Fruit fly (Drosophila melanogaster) whole organism, prepupa: ENCODE results near the gene CG2202.

Experiments
- Blimp-1 ChIP-seq: fragments of 200-800 bp; sonication (Bioruptor generic); optimal IDR thresholded peaks from 3 replicates; lab custom pipeline; 2017; ENCODE audit warnings: missing biosample characterization, missing genetic modification characterization, mild to moderate bottlenecking, moderate library complexity, missing genetic modification reagents
- CG10631 ChIP-seq: fragments of 200-800 bp; sonication (Bioruptor generic); optimal IDR thresholded peaks from 2 replicates; lab custom pipeline; 2016; ENCODE audit warnings: missing biosample characterization, missing genetic modification characterization
- CG11762 ChIP-seq: fragments of 200-800 bp; sonication (Bioruptor generic); optimal IDR thresholded peaks from 3 replicates; lab custom pipeline; 2016; ENCODE audit warnings: missing biosample characterization, missing genetic modification characterization; ENCODE audit not compliant: insufficient read depth
- CG15336 ChIP-seq: fragments of 200-800 bp; sonication (Bioruptor generic); IDR thresholded peaks from 2 replicates; pipeline ENCODE4 v1.3.6; 2022; ENCODE audit warnings: missing biosample characterization, missing genetic modification characterization
- CG1621 ChIP-seq: fragments of 200-800 bp; sonication (Bioruptor generic); optimal IDR thresholded peaks from 3 replicates; lab custom pipeline; 2018; ENCODE audit warnings: missing biosample characterization, mild to moderate bottlenecking, missing genetic modification characterization
- CG16779 ChIP-seq: fragments of 200-800 bp; sonication (Bioruptor generic); optimal IDR thresholded peaks from 3 replicates; lab custom pipeline; 2017; ENCODE audit warnings: missing biosample characterization, mild to moderate bottlenecking, missing genetic modification characterization
- CG3032 ChIP-seq: fragments of 200-800 bp; optimal IDR thresholded peaks from 2 replicates; lab custom pipeline; 2019; ENCODE audit warnings: missing biosample characterization, mild to moderate bottlenecking, missing genetic modification characterization, moderate library complexity
- CG31627 ChIP-seq: fragments of 200-800 bp; sonication (Bioruptor generic); optimal IDR thresholded peaks from 3 replicates; lab custom pipeline; 2016; ENCODE audit warnings: missing biosample characterization, missing genetic modification characterization
- CG34406 ChIP-seq: fragments of 200-800 bp; sonication (Bioruptor generic); optimal IDR thresholded peaks from 3 replicates; lab custom pipeline; 2016; ENCODE audit warnings: missing biosample characterization, missing genetic modification characterization
- CG3919 ChIP-seq: fragments of 200-800 bp; sonication (Bioruptor generic); optimal IDR thresholded peaks from 3 replicates; lab custom pipeline; 2016; ENCODE audit warnings: missing biosample characterization, missing genetic modification characterization
- CG4318 ChIP-seq: fragments of 200-800 bp; sonication (Bioruptor generic); optimal IDR thresholded peaks from 3 replicates; lab custom pipeline; 2017; ENCODE audit warnings: missing biosample characterization, mild to moderate bottlenecking, missing genetic modification characterization
- CG6276 ChIP-seq: fragments of 200-800 bp; sonication (Bioruptor generic); optimal IDR thresholded peaks from 2 replicates; lab custom pipeline; 2017; ENCODE audit warnings: missing biosample characterization, mild to moderate bottlenecking, missing genetic modification characterization
- CG6792 ChIP-seq: fragments of 200-800 bp; sonication (Bioruptor generic); optimal IDR thresholded peaks from 3 replicates; lab custom pipeline; 2016; ENCODE audit warnings: missing biosample characterization, missing genetic modification characterization
- CG8119 ChIP-seq: fragments of 200-800 bp; sonication (Bioruptor generic); IDR thresholded peaks from 3 replicates; pipeline ENCODE4 v1.3.6; 2022; ENCODE audit warnings: missing biosample characterization, missing genetic modification characterization
- CG9139 ChIP-seq: fragments of 200-800 bp; sonication (Bioruptor generic); optimal IDR thresholded peaks from 3 replicates; lab custom pipeline; 2017; ENCODE audit warnings: missing biosample characterization, mild to moderate bottlenecking, missing genetic modification characterization
- Ets96B ChIP-seq: fragments of 200-800 bp; optimal IDR thresholded peaks from 2 replicates; lab custom pipeline; 2019; ENCODE audit warnings: missing biosample characterization, mild to moderate bottlenecking, missing genetic modification characterization, moderate library complexity
- Hr38 ChIP-seq: sonication (Bioruptor generic); optimal IDR thresholded peaks from 2 replicates; lab custom pipeline; 2016; ENCODE audit warnings: missing biosample characterization, missing genetic modification characterization
- Hr39 ChIP-seq: fragments of 200-800 bp; sonication (Bioruptor generic); optimal IDR thresholded peaks from 2 replicates; lab custom pipeline; 2016; ENCODE audit warnings: missing biosample characterization, missing genetic modification characterization
- Hr4 ChIP-seq: fragments of 200-800 bp; sonication (Bioruptor generic); optimal IDR thresholded peaks from 3 replicates; lab custom pipeline; 2016; ENCODE audit warnings: missing biosample characterization, missing genetic modification characterization
- Met ChIP-seq: fragments of 200-800 bp; sonication (Bioruptor generic); optimal IDR thresholded peaks from 3 replicates; lab custom pipeline; 2016; ENCODE audit warnings: missing biosample characterization, missing genetic modification characterization
- Sox102F ChIP-seq: fragments of 200-800 bp; sonication (Bioruptor generic); optimal IDR thresholded peaks from 2 replicates; lab custom pipeline; 2016; ENCODE audit warnings: missing biosample characterization, mild to moderate bottlenecking, missing genetic modification characterization
- achi ChIP-seq: fragments of 200-800 bp; sonication (Bioruptor generic); optimal IDR thresholded peaks from 3 replicates; lab custom pipeline; 2016; ENCODE audit warnings: missing biosample characterization, missing genetic modification characterization
- dsx ChIP-seq: fragments of 200-800 bp; optimal IDR thresholded peaks from 3 replicates; lab custom pipeline; 2019; ENCODE audit warnings: missing biosample characterization, mild to moderate bottlenecking, missing genetic modification characterization, moderate library complexity; ENCODE audit not compliant: poor library complexity, severe bottlenecking
- fd59A ChIP-seq: fragments of 200-800 bp; sonication (Bioruptor generic); optimal IDR thresholded peaks from 2 replicates; lab custom pipeline; 2017; ENCODE audit warnings: missing biosample characterization, mild to moderate bottlenecking, missing genetic modification characterization, missing genetic modification reagents
- fkh ChIP-seq: fragments of 200-800 bp; sonication (Bioruptor generic); optimal IDR thresholded peaks from 3 replicates; lab custom pipeline; 2017; ENCODE audit warnings: missing biosample characterization, mild to moderate bottlenecking, missing genetic modification characterization, moderate library complexity
- lz ChIP-seq: fragments of 200-800 bp; sonication (Bioruptor generic); optimal IDR thresholded peaks from 3 replicates; lab custom pipeline; 2016; ENCODE audit warnings: missing biosample characterization, missing genetic modification characterization
- net ChIP-seq: fragments of 200-800 bp; sonication (Bioruptor generic); optimal IDR thresholded peaks from 3 replicates; lab custom pipeline; 2016; ENCODE audit warnings: missing biosample characterization, missing genetic modification characterization
- salr ChIP-seq, 2 experiments: fragments of 200-800 bp; sonication (Bioruptor generic); optimal IDR thresholded peaks; 3 replicates each; lab custom pipeline; 2016 to 2018; ENCODE audit warnings: missing biosample characterization in 2 of 2, missing genetic modification characterization in 2 of 2, mild to moderate bottlenecking in 1 of 2
- ss ChIP-seq, 2 experiments: fragments of 200-800 bp; sonication (Bioruptor generic); optimal IDR thresholded peaks; 2 replicates in 1 of 2; 3 replicates in 1 of 2; lab custom pipeline; 2017 to 2018; ENCODE audit warnings: mild to moderate bottlenecking in 2 of 2, missing biosample characterization in 2 of 2, missing genetic modification characterization in 2 of 2, moderate library complexity in 1 of 2
- svp ChIP-seq: fragments of 200-800 bp; sonication (Bioruptor generic); peaks from one replicate; lab custom pipeline; 2016; ENCODE audit warnings: missing biosample characterization, missing genetic modification characterization
- topi ChIP-seq: fragments of 200-800 bp; sonication (Bioruptor generic); optimal IDR thresholded peaks from 3 replicates; lab custom pipeline; 2016; ENCODE audit warnings: missing biosample characterization, missing genetic modification characterization
- vri ChIP-seq: fragments of 200-800 bp; sonication (Bioruptor generic); optimal IDR thresholded peaks from 3 replicates; lab custom pipeline; 2016; ENCODE audit warnings: missing biosample characterization, mild to moderate bottlenecking, missing genetic modification characterization

The CG2202 gene

DNA sequence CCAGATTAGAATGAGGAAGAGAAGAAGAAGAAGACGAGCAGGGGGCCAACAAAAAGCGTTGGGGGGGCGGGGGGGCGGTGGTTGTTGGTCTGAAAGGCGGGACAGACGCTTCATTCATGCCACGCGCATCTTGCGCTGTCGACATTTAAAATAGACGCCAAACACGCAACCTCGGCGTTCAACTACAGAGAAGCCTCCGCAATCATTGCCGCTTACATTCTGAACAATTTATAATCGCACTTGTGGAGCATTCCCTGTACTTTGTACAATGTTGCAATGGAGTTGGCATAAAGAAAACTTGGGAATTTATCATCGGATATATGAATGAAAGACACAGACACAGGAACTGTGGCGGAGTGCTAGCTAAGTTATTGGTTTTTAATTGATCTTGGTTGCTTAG is 27.8 kb upstream of the CG2202 start:
- TF ChIP-seq Hr4 (GFP tag; lab: Kevin White, UChicago) (no peak), CG34406 (GFP tag; lab: Kevin White, UChicago) (no peak), dsx (GFP tag; lab: Kevin White, UChicago) (peak; percentile 88), CG8119 (GFP tag; lab: Robert Waterston, UW) (no peak), Hr39 (GFP tag; lab: Kevin White, UChicago) (no peak), fd59A (GFP tag; lab: Kevin White, UChicago) (no peak), ss (GFP tag; optimal IDR thresholded peaks at IDR 0.05; lab: Kevin White, UChicago) (peak in 1 of 2 experiments; percentile 73), net (GFP tag; lab: Kevin White, UChicago) (no peak), CG3919 (no peak), achi (no peak), CG16779 (tag; lab: Kevin White, UChicago) (no peak), vri (GFP tag; lab: Kevin White, UChicago) (no peak), CG3032 (tag; lab: Kevin White, UChicago) (no peak), CG1621 (no peak), Blimp-1 (no peak), Sox102F (no peak), CG6276 (no peak), CG11762 (GFP tag; lab: Kevin White, UChicago) (no peak)

- no peak for TF ChIP-seq Met (GFP tag; lab: Kevin White, UChicago)
- TF ChIP-seq fkh (GFP tag; lab: Kevin White, UChicago), result peak; percentile 28
- TF ChIP-seq, all 60 proteins: peak for 1
Observed at dm6 chrX:10822096-10822495, 26.5 kb upstream of the CG2202 start.

DNA sequence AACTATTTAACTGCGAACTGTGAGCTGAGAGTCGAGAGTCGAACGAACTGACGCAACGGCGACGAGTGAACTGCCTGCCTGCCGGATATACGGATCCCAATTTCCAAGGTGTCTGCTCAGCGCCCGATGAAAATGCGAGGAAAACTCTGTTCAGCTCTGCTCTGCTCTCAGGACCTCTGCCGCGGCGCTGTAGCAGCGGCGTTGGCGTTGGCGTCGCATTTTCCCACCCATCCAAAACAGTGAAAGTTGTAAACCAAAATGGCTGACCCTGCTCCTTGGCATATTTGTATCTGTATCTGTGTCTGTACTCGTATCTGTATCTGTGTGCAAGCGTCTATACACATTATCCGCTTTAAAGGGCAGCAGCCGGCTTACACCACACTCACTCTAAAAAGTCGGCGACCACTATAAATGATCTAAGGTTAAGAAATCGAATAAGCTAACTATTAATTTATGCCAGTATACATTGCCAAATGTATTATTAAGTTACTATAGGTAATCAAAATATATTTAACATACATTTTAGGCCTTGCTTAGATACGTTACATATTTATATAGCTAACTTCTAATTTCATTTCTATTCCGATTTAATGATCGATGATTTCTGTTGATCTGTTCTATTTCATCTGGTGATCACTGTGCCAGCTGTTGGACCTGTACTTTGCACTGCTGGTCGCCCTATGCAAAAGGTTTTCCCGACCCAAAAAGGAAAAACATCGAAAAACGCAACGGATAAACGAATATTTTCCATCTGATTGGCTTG is 25.7 kb upstream of the CG2202 start:
- TF ChIP-seq CG1621 (no peak), svp (GFP tag; lab: Kevin White, UChicago) (peak; percentile 21), Blimp-1 (no peak)

- TF ChIP-seq svp (GFP tag; lab: Kevin White, UChicago), result no peak
- TF ChIP-seq CG4318 (GFP tag; lab: Kevin White, UChicago), result no peak
- TF ChIP-seq salr (GFP tag; optimal IDR thresholded peaks at IDR 0.05; lab: Kevin White, UChicago), result no peak
- no peak for TF ChIP-seq Ets96B
- TF ChIP-seq CG15336 (GFP tag; lab: Robert Waterston, UW), result no peak
- TF ChIP-seq lz (GFP tag; lab: Kevin White, UChicago), result no peak
Observed at dm6 chrX:10823441-10823818, 25.1 kb upstream of the CG2202 start.

dm6 chrX:10824227-10824702 is 24.3 kb upstream of the CG2202 start, which contains the start of gene Imp:
Imp (minus strand) TSS chrX:10824277.
- no peak for TF ChIP-seq Met (GFP tag; lab: Kevin White, UChicago)
- no peak for TF ChIP-seq CG8119 (GFP tag; lab: Robert Waterston, UW)
- TF ChIP-seq, all 60 proteins: peak for 0

- TF ChIP-seq CG6792 (no peak), CG9139 (no peak), Hr38 (GFP tag; lab: Kevin White, UChicago) (no peak), CG31627 (GFP tag; lab: Kevin White, UChicago) (no peak), vri (GFP tag; lab: Kevin White, UChicago) (no peak), topi (GFP tag; lab: Kevin White, UChicago) (no peak), fkh (GFP tag; lab: Kevin White, UChicago) (no peak), CG10631 (GFP tag; lab: Kevin White, UChicago) (no peak), Met (GFP tag; lab: Kevin White, UChicago) (no peak), Sox102F (no peak), CG8119 (GFP tag; lab: Robert Waterston, UW) (no peak)
Observed at dm6 chrX:10825349-10826129, 23.0 kb upstream of the CG2202 start.
